Fruit fly (Drosophila melanogaster) whole organism, embryonic: ENCODE measurements around the gene CG8507.
A peak's percentile ranks its signal among the peaks of the same experiment; 100 is the strongest.

Experiments used
- C15 ChIP-seq: fragments of 200-800 bp; sonication (Bioruptor generic); IDR thresholded peaks from 3 replicates; pipeline ENCODE4 v1.3.6; 2022; ENCODE audit warnings: missing biosample characterization, missing genetic modification characterization
- CG1233 ChIP-seq: fragments of 200-800 bp; sonication (Bioruptor generic); optimal IDR thresholded peaks from 4 replicates; lab custom pipeline; 2018; ENCODE audit warnings: missing biosample characterization, mild to moderate bottlenecking, missing genetic modification characterization
- CG13775 ChIP-seq: fragments of 200-800 bp; sonication (Bioruptor generic); optimal IDR thresholded peaks from 3 replicates; lab custom pipeline; 2017; ENCODE audit warnings: missing biosample characterization, mild to moderate bottlenecking, missing genetic modification characterization
- CG15011 ChIP-seq: fragments of 200-800 bp; sonication (Bioruptor generic); optimal IDR thresholded peaks from 3 replicates; lab custom pipeline; 2018; ENCODE audit warnings: missing biosample characterization, mild to moderate bottlenecking, missing genetic modification characterization
- CG15479 ChIP-seq: fragments of 200-800 bp; sonication (Bioruptor generic); optimal IDR thresholded peaks from 3 replicates; lab custom pipeline; 2019; ENCODE audit warnings: missing biosample characterization, mild to moderate bottlenecking, missing genetic modification characterization, moderate library complexity
- CG15696 ChIP-seq: fragments of 200-800 bp; sonication (Bioruptor generic); optimal IDR thresholded peaks from 2 replicates; lab custom pipeline; 2019; ENCODE audit warnings: missing biosample characterization, mild to moderate bottlenecking, missing genetic modification characterization, moderate library complexity
- CG17385 ChIP-seq: fragments of 200-800 bp; sonication (Bioruptor generic); optimal IDR thresholded peaks from 3 replicates; lab custom pipeline; 2018; ENCODE audit warnings: missing biosample characterization, mild to moderate bottlenecking, missing genetic modification characterization
- CG17912 ChIP-seq: fragments of 200-800 bp; sonication (Bioruptor generic); optimal IDR thresholded peaks from 2 replicates; lab custom pipeline; 2018; ENCODE audit warnings: missing biosample characterization, mild to moderate bottlenecking, missing genetic modification characterization
- CG2889 ChIP-seq: fragments of 200-800 bp; sonication (Bioruptor generic); IDR thresholded peaks from 3 replicates; pipeline ENCODE4 v1.3.6; 2022; ENCODE audit warnings: missing biosample characterization, missing genetic modification characterization
- CG3163 ChIP-seq: fragments of 200-800 bp; sonication (Bioruptor generic); optimal IDR thresholded peaks from 3 replicates; lab custom pipeline; 2016; ENCODE audit warnings: missing biosample characterization, missing genetic modification characterization
- CG32772 ChIP-seq: fragments of 200-800 bp; sonication (Bioruptor generic); IDR thresholded peaks from 2 replicates; pipeline ENCODE4 v1.3.6; 2022; ENCODE audit warnings: missing biosample characterization, missing genetic modification characterization
- CG5953 ChIP-seq: fragments of 200-800 bp; sonication (Bioruptor generic); IDR thresholded peaks from 2 replicates; pipeline ENCODE4 v1.3.6; 2022; ENCODE audit warnings: missing biosample characterization, missing genetic modification characterization
- CG6175 ChIP-seq: fragments of 200-800 bp; sonication (Bioruptor generic); IDR thresholded peaks from 3 replicates; pipeline ENCODE4 v1.3.6; 2022; ENCODE audit warnings: missing biosample characterization, missing genetic modification characterization
- CG6254 ChIP-seq: fragments of 200-800 bp; sonication (Bioruptor generic); optimal IDR thresholded peaks from 3 replicates; lab custom pipeline; 2017; ENCODE audit warnings: mild to moderate bottlenecking, missing biosample characterization, missing genetic modification reagents, missing genetic modification characterization
- CG7839 ChIP-seq: fragments of 200-800 bp; sonication (Bioruptor generic); optimal IDR thresholded peaks from 3 replicates; lab custom pipeline; 2018; ENCODE audit warnings: missing biosample characterization, mild to moderate bottlenecking, missing genetic modification characterization, moderate library complexity
- CG7987 ChIP-seq: fragments of 200-800 bp; sonication (Bioruptor generic); optimal IDR thresholded peaks from 2 replicates; lab custom pipeline; 2018; ENCODE audit warnings: missing biosample characterization, mild to moderate bottlenecking, missing genetic modification characterization, moderate library complexity
- CG8281 ChIP-seq: fragments of 200-800 bp; sonication (Bioruptor generic); optimal IDR thresholded peaks from 2 replicates; lab custom pipeline; 2018; ENCODE audit warnings: missing biosample characterization, mild to moderate bottlenecking, missing genetic modification characterization, moderate library complexity
- CG9437 ChIP-seq: fragments of 200-800 bp; sonication (Bioruptor generic); optimal IDR thresholded peaks from 2 replicates; lab custom pipeline; 2018; ENCODE audit warnings: missing biosample characterization, mild to moderate bottlenecking, missing genetic modification characterization
- CG9932 ChIP-seq: fragments of 200-800 bp; sonication (Bioruptor generic); IDR thresholded peaks from 2 replicates; pipeline ENCODE4 v1.3.6; 2022; ENCODE audit warnings: missing biosample characterization, missing genetic modification characterization
- D ChIP-seq, 2 experiments: fragments of 200-800 bp in 1 of 2; fragments of >200 bp in 1 of 2; sonication (Bioruptor generic) in 1 of 2; optimal IDR thresholded peaks; 2 replicates in 1 of 2; 3 replicates in 1 of 2; lab custom pipeline; 2017; ENCODE audit warnings: mild to moderate bottlenecking in 1 of 2, missing biosample characterization in 1 of 2, missing genetic modification characterization in 1 of 2, missing genetic modification reagents in 1 of 2
- Dip2 ChIP-seq: fragments of 200-800 bp; sonication (Bioruptor generic); IDR thresholded peaks from 2 replicates; pipeline ENCODE4 v1.3.6; 2022; ENCODE audit warnings: missing biosample characterization, missing genetic modification characterization
- Dip3 ChIP-seq: fragments of 200-800 bp; sonication (Bioruptor generic); optimal IDR thresholded peaks from 3 replicates; lab custom pipeline; 2016; ENCODE audit warnings: missing biosample characterization, missing genetic modification characterization
- ERR ChIP-seq: fragments of 200-800 bp; sonication (Bioruptor generic); optimal IDR thresholded peaks from 2 replicates; lab custom pipeline; 2016; ENCODE audit warnings: missing biosample characterization, missing genetic modification characterization
- Fer3 ChIP-seq: fragments of 200-800 bp; sonication (Bioruptor generic); optimal IDR thresholded peaks from 2 replicates; lab custom pipeline; 2018; ENCODE audit warnings: missing biosample characterization, mild to moderate bottlenecking, missing genetic modification characterization, moderate library complexity
- Gug ChIP-seq: fragments of 200-800 bp; sonication (Bioruptor generic); IDR thresholded peaks from 4 replicates; pipeline ENCODE4 v1.3.6; 2022; ENCODE audit warnings: missing biosample characterization, missing genetic modification characterization
- HmgD ChIP-seq: fragments of 200-800 bp; sonication (Bioruptor generic); optimal IDR thresholded peaks from 3 replicates; lab custom pipeline; 2016; ENCODE audit warnings: missing biosample characterization, missing genetic modification characterization
- Hmr ChIP-seq: fragments of 200-800 bp; sonication (Bioruptor generic); optimal IDR thresholded peaks from 3 replicates; lab custom pipeline; 2017; ENCODE audit warnings: mild to moderate bottlenecking, missing biosample characterization, missing genetic modification reagents, missing genetic modification characterization
- Hr51 ChIP-seq, 2 experiments: fragments of 200-800 bp; sonication (Bioruptor generic); optimal IDR thresholded peaks; 2 replicates in 1 of 2; 3 replicates in 1 of 2; lab custom pipeline; 2016 to 2018; ENCODE audit warnings: missing biosample characterization in 2 of 2, missing genetic modification characterization in 2 of 2, mild to moderate bottlenecking in 1 of 2, moderate library complexity in 1 of 2
- Jarid2 ChIP-seq: fragments of 200-800 bp; sonication (Bioruptor generic); optimal IDR thresholded peaks from 3 replicates; lab custom pipeline; 2017; ENCODE audit warnings: mild to moderate bottlenecking, missing biosample characterization, missing genetic modification reagents, missing genetic modification characterization
- Kr ChIP-seq: fragments of 200-800 bp; sonication (Bioruptor generic); optimal IDR thresholded peaks from 2 replicates; lab custom pipeline; 2017; ENCODE audit warnings: missing biosample characterization, mild to moderate bottlenecking, missing genetic modification characterization
- MTF-1 ChIP-seq: fragments of 200-800 bp; sonication (Bioruptor generic); optimal IDR thresholded peaks from 2 replicates; lab custom pipeline; 2018; ENCODE audit warnings: missing biosample characterization, mild to moderate bottlenecking, missing genetic modification characterization, borderline replicate concordance
- Neu2 ChIP-seq: fragments of 200-800 bp; sonication (Bioruptor generic); optimal IDR thresholded peaks from 3 replicates; lab custom pipeline; 2016; ENCODE audit warnings: missing biosample characterization, missing genetic modification characterization, borderline replicate concordance
- Oli ChIP-seq: fragments of 200-800 bp; sonication (Bioruptor generic); optimal IDR thresholded peaks from 2 replicates; lab custom pipeline; 2018; ENCODE audit warnings: missing biosample characterization, mild to moderate bottlenecking, missing genetic modification characterization, moderate library complexity
- az2 ChIP-seq: fragments of 200-800 bp; sonication (Bioruptor generic); optimal IDR thresholded peaks from 3 replicates; lab custom pipeline; 2016; ENCODE audit warnings: missing biosample characterization, missing genetic modification characterization
- bab2 ChIP-seq: fragments of 200-800 bp; sonication (Bioruptor generic); optimal IDR thresholded peaks from 2 replicates; lab custom pipeline; 2016; ENCODE audit warnings: missing biosample characterization, missing genetic modification characterization
- dati ChIP-seq: fragments of 200-800 bp; sonication (Bioruptor generic); IDR thresholded peaks from 2 replicates; pipeline ENCODE4 v1.3.6; 2022; ENCODE audit warnings: missing biosample characterization, missing genetic modification characterization
- dm ChIP-seq: fragments of 200-800 bp; sonication (Bioruptor generic); optimal IDR thresholded peaks from 3 replicates; lab custom pipeline; 2016; ENCODE audit warnings: missing biosample characterization, missing genetic modification characterization
- dmrt99B ChIP-seq: fragments of 200-800 bp; sonication (Bioruptor generic); optimal IDR thresholded peaks from 2 replicates; lab custom pipeline; 2018; ENCODE audit warnings: missing biosample characterization, mild to moderate bottlenecking, missing genetic modification characterization, moderate library complexity
- exex ChIP-seq: fragments of 200-800 bp; sonication (Bioruptor generic); optimal IDR thresholded peaks from 4 replicates; lab custom pipeline; 2018; ENCODE audit warnings: missing biosample characterization, mild to moderate bottlenecking, missing genetic modification characterization, moderate library complexity
- fd3F ChIP-seq: fragments of 200-800 bp; sonication (Bioruptor generic); optimal IDR thresholded peaks from 2 replicates; lab custom pipeline; 2018; ENCODE audit warnings: missing biosample characterization, mild to moderate bottlenecking, missing genetic modification characterization, moderate library complexity
- gem ChIP-seq: fragments of 200-800 bp; sonication (Bioruptor generic); optimal IDR thresholded peaks from 2 replicates; lab custom pipeline; 2019; ENCODE audit warnings: missing biosample characterization, mild to moderate bottlenecking, missing genetic modification characterization, moderate library complexity
- klu ChIP-seq: fragments of 200-800 bp; sonication (Bioruptor generic); IDR thresholded peaks from 2 replicates; pipeline ENCODE4 v1.3.6; 2022; ENCODE audit warnings: missing biosample characterization, missing genetic modification characterization
- kni ChIP-seq: fragments of 200-800 bp; sonication (Bioruptor generic); optimal IDR thresholded peaks from 3 replicates; lab custom pipeline; 2017; ENCODE audit warnings: mild to moderate bottlenecking, missing biosample characterization, missing genetic modification reagents, missing genetic modification characterization
- nom ChIP-seq: fragments of 200-800 bp; sonication (Bioruptor generic); optimal IDR thresholded peaks from 2 replicates; lab custom pipeline; 2017; ENCODE audit warnings: missing biosample characterization, missing genetic modification characterization, mild to moderate bottlenecking, moderate library complexity, missing genetic modification reagents
- pb ChIP-seq: fragments of 200-800 bp; sonication (Bioruptor generic); optimal IDR thresholded peaks from 3 replicates; lab custom pipeline; 2016; ENCODE audit warnings: missing biosample characterization, missing genetic modification characterization
- pros ChIP-seq: fragments of 200-800 bp; sonication (Bioruptor generic); optimal IDR thresholded peaks from 3 replicates; lab custom pipeline; 2019; ENCODE audit warnings: missing biosample characterization, mild to moderate bottlenecking, missing genetic modification characterization, moderate library complexity
- repo ChIP-seq: fragments of 200-800 bp; sonication (Bioruptor generic); optimal IDR thresholded peaks from 2 replicates; lab custom pipeline; 2016; ENCODE audit warnings: missing biosample characterization, missing genetic modification characterization
- sob ChIP-seq: fragments of 200-800 bp; sonication (Bioruptor generic); IDR thresholded peaks from 2 replicates; pipeline ENCODE4 v1.3.6; 2022; ENCODE audit warnings: missing biosample characterization, missing genetic modification characterization
- sqz ChIP-seq: fragments of 200-800 bp; sonication (Bioruptor generic); optimal IDR thresholded peaks from 3 replicates; lab custom pipeline; 2018; ENCODE audit warnings: missing biosample characterization, mild to moderate bottlenecking, missing genetic modification characterization
- usp ChIP-seq: fragments of >200 bp; optimal IDR thresholded peaks from 2 replicates; lab custom pipeline; 2017; ENCODE audit warnings: missing biosample characterization, missing genetic modification characterization

Gene CG8507

dm6 chr3R:9808946-9809545, 17.8 kb downstream of the CG8507 start, which contains the start of gene FBXO11 (continued):
- TF ChIP-seq MTF-1 (no peak), usp (GFP tag; lab: Kevin White, UChicago) (no peak), repo (GFP tag; lab: Kevin White, UChicago) (peak; percentile 6), klu (no peak), sob (no peak), CG6175 (GFP tag; lab: Robert Waterston, UW) (no peak), bab2 (no peak), CG17912 (GFP tag; lab: Kevin White, UChicago) (no peak), fd3F (GFP tag; lab: Kevin White, UChicago) (no peak), ERR (GFP tag; lab: Kevin White, UChicago) (no peak), Fer3 (tag; lab: Kevin White, UChicago) (no peak), pros (GFP tag; lab: Kevin White, UChicago) (no peak), Kr (no peak), dati (GFP tag; lab: Robert Waterston, UW) (no peak), Hmr (GFP tag; lab: Kevin White, UChicago) (peak; percentile 51), dm (no peak), Jarid2 (peak; percentile 20), exex (tag; lab: Kevin White, UChicago) (no peak), CG32772 (GFP tag; lab: Robert Waterston, UW) (no peak), CG7987 (GFP tag; lab: Kevin White, UChicago) (peak; percentile 12), CG9437 (GFP tag; lab: Kevin White, UChicago) (no peak), CG15696 (tag; lab: Kevin White, UChicago) (no peak), CG3163 (GFP tag; lab: Kevin White, UChicago) (peak; percentile 11), CG7839 (tag; lab: Kevin White, UChicago) (no peak), CG9932 (GFP tag; lab: Robert Waterston, UW) (no peak), CG1233 (GFP tag; lab: Kevin White, UChicago) (no peak), CG6254 (GFP tag; lab: Kevin White, UChicago) (no peak), Gug (GFP tag; lab: Robert Waterston, UW) (no peak), C15 (GFP tag; lab: Robert Waterston, UW) (no peak), pb (no peak), Neu2 (no peak), CG13775 (GFP tag; lab: Kevin White, UChicago) (no peak), kni (no peak), D (optimal IDR thresholded peaks at IDR 0.05; lab: Kevin White, UChicago) (peak; percentile 96), D (GFP tag; optimal IDR thresholded peaks at IDR 0.05; lab: Kevin White, UChicago) (peak; percentile 61), az2 (no peak), CG2889 (no peak), CG17385 (peak; percentile 24), Oli (tag; lab: Kevin White, UChicago) (no peak), CG15011 (GFP tag; lab: Kevin White, UChicago) (no peak), sqz (GFP tag; lab: Kevin White, UChicago) (no peak), CG15479 (no peak), Dip3 (GFP tag; lab: Kevin White, UChicago) (no peak), HmgD (GFP tag; lab: Kevin White, UChicago) (peak; percentile 75), CG8281 (no peak), Hr51 (GFP tag; optimal IDR thresholded peaks at IDR 0.05; lab: Kevin White, UChicago) (no peak), CG5953 (GFP tag; lab: Robert Waterston, UW) (no peak), gem (tag; lab: Kevin White, UChicago) (no peak), dmrt99B (no peak), Dip2 (GFP tag; lab: Robert Waterston, UW) (no peak), nom (GFP tag; lab: Kevin White, UChicago) (peak; percentile 90)
